Worm (Caenorhabditis elegans): ENCODE measurements around the gene dhs-29.

dhs-29 gene

DNA sequence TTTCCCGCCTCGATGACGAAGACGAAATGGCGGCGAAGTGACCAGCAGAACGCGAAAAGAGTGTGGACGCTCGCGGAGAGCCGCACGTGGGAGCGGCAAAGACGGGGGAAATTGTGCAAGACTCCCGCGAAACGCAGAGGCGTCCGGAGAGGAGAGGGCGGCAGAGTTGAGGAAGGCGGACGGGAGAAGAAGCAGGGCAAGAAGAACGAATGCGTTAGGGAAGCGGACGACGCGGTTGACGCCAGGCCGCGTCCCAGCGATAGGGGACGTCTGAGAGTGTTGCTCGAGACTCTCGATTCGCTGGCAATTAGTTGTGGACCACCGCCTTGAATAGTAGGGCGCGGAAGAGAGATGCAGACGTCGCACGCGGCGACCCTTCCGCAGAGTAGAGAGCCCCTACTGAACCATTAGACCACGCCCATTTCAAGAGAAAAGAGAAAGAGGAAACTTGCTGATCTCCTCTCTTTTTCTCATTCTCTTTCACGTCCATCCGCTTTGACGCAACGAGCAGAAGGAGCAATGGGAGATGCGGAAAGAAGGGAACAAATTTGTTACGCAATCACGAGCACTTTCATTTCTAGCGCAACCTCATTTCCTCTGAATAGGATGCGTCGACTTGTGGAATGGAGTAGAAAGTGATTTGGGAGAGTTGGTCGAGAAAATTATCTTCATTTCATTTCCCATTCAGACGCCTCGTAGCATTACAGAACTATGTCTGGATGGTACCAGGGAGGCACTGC is 13.3 kb downstream of the dhs-29 start:
- TF ChIP-seq lin-39 (tag; optimal IDR thresholded peaks at IDR 0.05): peak; percentile 14
- no peak for TF ChIP-seq elt-3 (tag; optimal IDR thresholded peaks at IDR 0.05)
- TF ChIP-seq hmg-11 (tag; optimal IDR thresholded peaks at IDR 0.05): peak; percentile 46
- no peak for TF ChIP-seq skn-1 (tag; optimal IDR thresholded peaks at IDR 0.05)
- TF ChIP-seq jun-1 (tag; optimal IDR thresholded peaks at IDR 0.05): no peak
- TF ChIP-seq mdl-1 (tag; optimal IDR thresholded peaks at IDR 0.05): no peak
- no peak for TF ChIP-seq tbx-2 (tag; optimal IDR thresholded peaks at IDR 0.05)
- peak; percentile 43 for TF ChIP-seq nfya-1 (tag; optimal IDR thresholded peaks at IDR 0.05; ENCODE audit: insufficient read depth)
- no peak for TF ChIP-seq lin-15B (tag; optimal IDR thresholded peaks at IDR 0.05)

DNA sequence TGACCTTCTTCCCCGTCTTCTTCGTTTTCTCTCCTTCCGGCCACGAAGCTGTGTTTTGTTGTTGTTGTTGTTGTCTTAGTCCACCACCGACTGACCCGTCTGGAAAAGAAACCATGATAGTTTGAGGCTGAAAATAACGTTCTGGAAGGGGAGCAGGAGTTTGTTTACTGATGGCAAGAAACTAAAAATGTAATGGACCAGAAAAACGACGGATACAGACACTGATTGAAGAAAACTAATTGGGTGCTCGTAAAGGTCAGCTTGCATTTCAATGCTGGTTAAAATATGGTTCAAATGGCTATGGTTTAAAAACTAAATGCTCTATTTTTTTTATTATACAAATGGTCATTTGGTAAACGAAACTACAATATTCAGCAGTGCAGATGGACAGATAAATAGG is 19.4 kb downstream of the dhs-29 start, which contains the start of gene F26A10.2:
Gene F26A10.2 (minus strand): TSS at position 101 of the 400 bp plus-strand sequence.
- peak; percentile 40 for TF ChIP-seq lin-39 (tag; optimal IDR thresholded peaks at IDR 0.05)
- TF ChIP-seq mdl-1 (tag; optimal IDR thresholded peaks at IDR 0.05): no peak
- no peak for TF ChIP-seq ceh-28 (tag; optimal IDR thresholded peaks at IDR 0.05)

DNA sequence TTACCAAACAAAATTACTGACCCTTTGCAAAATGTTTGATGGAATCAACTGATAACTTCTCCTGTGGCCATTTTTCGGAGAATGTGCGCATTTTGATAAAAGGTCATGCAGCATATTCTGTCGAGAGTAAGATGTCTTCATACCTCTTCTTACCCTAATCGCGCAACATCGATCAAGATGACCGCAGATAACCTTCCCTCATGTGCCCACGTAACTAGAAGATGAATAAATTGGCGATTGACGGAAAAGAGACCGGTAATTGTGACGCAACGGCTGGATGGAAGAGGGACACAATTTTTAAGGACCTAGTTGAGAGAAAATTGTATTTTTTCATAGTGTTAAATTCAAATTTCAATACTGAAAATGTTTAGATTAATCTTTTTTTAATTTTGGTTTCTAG is 23.9 kb downstream of the dhs-29 start:
- TF ChIP-seq ceh-9 (tag; optimal IDR thresholded peaks at IDR 0.05) (no peak), R02D3.7 (tag; optimal IDR thresholded peaks at IDR 0.05) (no peak), nhr-23 (tag; optimal IDR thresholded peaks at IDR 0.05) (no peak), unc-39 (tag; optimal IDR thresholded peaks at IDR 0.05) (no peak), egl-5 (tag; optimal IDR thresholded peaks at IDR 0.05) (no peak)

DNA sequence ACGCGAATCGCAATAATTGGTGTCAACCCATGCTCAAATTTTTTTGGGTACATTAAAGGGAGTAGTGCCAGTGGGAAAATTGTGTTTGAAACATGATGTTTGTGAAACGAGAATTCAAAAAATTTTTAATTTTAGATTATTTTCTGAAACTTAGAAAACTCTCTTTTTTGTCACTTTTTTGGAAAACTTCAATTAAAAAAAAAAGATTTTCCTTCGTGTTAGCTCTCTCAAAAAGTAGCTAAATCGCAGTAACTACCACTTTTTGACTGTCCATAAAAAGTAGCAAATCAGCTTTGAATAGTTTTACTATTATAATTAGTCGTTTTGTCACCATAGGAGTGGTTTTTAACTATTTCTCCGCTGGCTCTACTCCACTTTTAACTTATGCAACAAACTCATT is 24.3 kb downstream of the dhs-29 start:
- TF ChIP-seq nhr-23 (tag; optimal IDR thresholded peaks at IDR 0.05) (no peak), ceh-9 (tag; optimal IDR thresholded peaks at IDR 0.05) (no peak), aly-2 (tag; optimal IDR thresholded peaks at IDR 0.05) (no peak), lin-39 (tag; optimal IDR thresholded peaks at IDR 0.05) (no peak), sea-2 (GFP tag; optimal IDR thresholded peaks at IDR 0.05) (no peak), ceh-16 (tag; optimal IDR thresholded peaks at IDR 0.05) (no peak), ztf-11 (tag; optimal IDR thresholded peaks at IDR 0.05) (no peak), elt-3 (tag; optimal IDR thresholded peaks at IDR 0.05) (no peak), pqm-1 (tag; optimal IDR thresholded peaks at IDR 0.05) (no peak), tbx-2 (tag; optimal IDR thresholded peaks at IDR 0.05) (no peak), ztf-4 (tag; optimal IDR thresholded peaks at IDR 0.05) (no peak), egl-5 (tag; optimal IDR thresholded peaks at IDR 0.05) (no peak), lin-15B (tag; optimal IDR thresholded peaks at IDR 0.05) (no peak)

ce11 chrX:7638790-7639189 is 25.9 kb downstream of the dhs-29 start:
- TF ChIP-seq hmg-11 (tag; optimal IDR thresholded peaks at IDR 0.05): no peak
- no peak for TF ChIP-seq nhr-77 (tag; optimal IDR thresholded peaks at IDR 0.05)
- no peak for TF ChIP-seq elt-3 (tag; optimal IDR thresholded peaks at IDR 0.05)
- no peak for TF ChIP-seq nhr-25 (tag; optimal IDR thresholded peaks at IDR 0.05)
- TF ChIP-seq nhr-12 (tag; optimal IDR thresholded peaks at IDR 0.05): no peak
- TF ChIP-seq ztf-4 (tag; optimal IDR thresholded peaks at IDR 0.05): no peak
- TF ChIP-seq snpc-4 (tag; optimal IDR thresholded peaks at IDR 0.05): no peak

DNA sequence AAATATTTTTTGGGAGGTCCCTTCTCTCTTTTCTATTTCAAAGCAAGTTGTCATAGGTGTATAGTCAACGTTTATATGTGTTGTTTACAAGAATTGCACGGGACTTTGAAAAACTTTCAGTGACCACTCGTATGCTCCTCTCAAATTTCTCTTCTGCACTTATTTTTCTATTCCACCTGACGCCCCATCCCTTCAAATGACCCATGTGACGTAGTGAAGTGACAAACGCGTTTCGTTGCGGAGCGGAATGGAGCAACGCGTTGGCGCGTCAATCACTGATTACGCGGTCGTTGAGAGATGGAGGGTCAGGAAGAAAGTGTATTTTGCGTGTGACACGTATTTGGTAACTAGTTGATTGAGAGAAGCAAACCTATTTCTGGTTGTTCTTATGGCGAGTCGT is 28.7 kb downstream of the dhs-29 start:
- no peak for TF ChIP-seq jun-1 (tag; optimal IDR thresholded peaks at IDR 0.05)
- no peak for TF ChIP-seq ztf-11 (tag; optimal IDR thresholded peaks at IDR 0.05)
- peak; percentile 43 for TF ChIP-seq nfya-1 (tag; optimal IDR thresholded peaks at IDR 0.05; ENCODE audit: insufficient read depth)
- no peak for TF ChIP-seq egl-27 (tag; optimal IDR thresholded peaks at IDR 0.05)
- TF ChIP-seq daf-12 (tag; optimal IDR thresholded peaks at IDR 0.05): no peak
- TF ChIP-seq elt-2 (tag; optimal IDR thresholded peaks at IDR 0.05): no peak

DNA sequence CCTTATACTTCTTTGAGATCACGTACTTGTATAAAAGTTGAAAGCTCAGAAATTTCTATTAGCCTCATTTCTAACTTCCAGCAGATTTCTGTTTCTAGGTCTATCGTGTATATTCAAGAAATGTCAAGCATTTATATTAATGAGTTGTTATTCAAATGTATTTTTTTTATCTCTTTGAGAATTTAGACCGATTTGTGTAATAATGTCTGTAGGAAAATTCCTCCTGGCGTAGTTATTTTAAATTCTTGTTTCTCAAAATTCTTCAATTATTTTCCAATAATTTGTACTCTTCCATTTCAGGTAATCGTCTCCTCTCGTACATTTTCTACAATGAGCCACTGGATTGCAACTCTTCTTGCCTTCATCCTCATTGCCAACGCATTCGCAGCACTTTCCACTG is 37.4 kb downstream of the dhs-29 start, which contains the start of gene nlp-61:
Gene nlp-61 (plus strand): TSS at position 301 of the 400 bp plus-strand sequence.
- TF ChIP-seq nhr-23 (tag; optimal IDR thresholded peaks at IDR 0.05) (no peak), egl-27 (tag; optimal IDR thresholded peaks at IDR 0.05) (no peak), tbx-2 (tag; optimal IDR thresholded peaks at IDR 0.05) (no peak), ztf-4 (tag; optimal IDR thresholded peaks at IDR 0.05) (no peak), lsy-12 (tag; optimal IDR thresholded peaks at IDR 0.05) (no peak), elt-1 (tag; optimal IDR thresholded peaks at IDR 0.05) (no peak), pqm-1 (tag; optimal IDR thresholded peaks at IDR 0.05) (no peak)
